Worm (Caenorhabditis elegans) whole organism, L4 larva: ENCODE measurements around the gene nspc-15.

ENCODE experiments used
- F10B5.3 ChIP-seq: sonication (generic microtip); optimal IDR thresholded peaks from 2 replicates; lab custom pipeline; 2016; ENCODE audit warnings: mild to moderate bottlenecking, missing genetic modification characterization, missing compliant biosample characterization
- F26F4.8 ChIP-seq: fragments of 200-800 bp; sonication (Bioruptor generic); conservative IDR thresholded peaks from 2 replicates; pipeline ENCODE4 v1.3.6; 2022; ENCODE audit warnings: missing genetic modification characterization, missing compliant biosample characterization
- F44E2.7 ChIP-seq: fragments of 200-800 bp; sonication (Bioruptor generic); IDR thresholded peaks from 2 replicates; pipeline ENCODE4 v2.1.2; 2022; ENCODE audit warnings: missing genetic modification characterization, missing compliant biosample characterization
- F49E8.2 ChIP-seq: sonication (generic microtip); optimal IDR thresholded peaks from 2 replicates; lab custom pipeline; 2016; ENCODE audit warnings: missing compliant biosample characterization, mild to moderate bottlenecking, missing genetic modification characterization, borderline replicate concordance
- R02D3.7 ChIP-seq: fragments of 150-350 bp; sonication (generic microtip); optimal IDR thresholded peaks from 3 replicates; lab custom pipeline; 2014; ENCODE audit warnings: missing biosample characterization, missing genetic modification characterization
- T20F7.1 ChIP-seq: fragments of 200-800 bp; sonication (Bioruptor generic); optimal IDR thresholded peaks from 2 replicates; lab custom pipeline; 2018; ENCODE audit warnings: mild to moderate bottlenecking, missing genetic modification characterization, missing compliant biosample characterization
- T26A8.4 ChIP-seq: fragments of 200-800 bp; sonication (Bioruptor generic); IDR thresholded peaks from 2 replicates; pipeline ENCODE4 v1.3.6; 2022; ENCODE audit warnings: missing genetic modification characterization, missing compliant biosample characterization
- Y48G9A.11 ChIP-seq: fragments of 200-800 bp; sonication (Bioruptor generic); IDR thresholded peaks from 2 replicates; pipeline ENCODE4 v1.3.6; 2022; ENCODE audit warnings: missing genetic modification reagents, missing genetic modification characterization, missing compliant biosample characterization
- Y5F2A.4 ChIP-seq: fragments of 200-800 bp; sonication (Bioruptor generic); optimal IDR thresholded peaks from 2 replicates; lab custom pipeline; 2018; ENCODE audit warnings: mild to moderate bottlenecking, missing genetic modification characterization, missing compliant biosample characterization
- Y75B8A.6 ChIP-seq: fragments of 200-800 bp; sonication (Bioruptor generic); IDR thresholded peaks from 2 replicates; pipeline ENCODE4 v1.3.6; 2022; ENCODE audit warnings: missing genetic modification reagents, missing genetic modification characterization, missing compliant biosample characterization
- ZK546.5 ChIP-seq, 2 experiments: sonication (generic microtip); optimal IDR thresholded peaks; 2 replicates each; lab custom pipeline; 2017; ENCODE audit warnings: missing biosample characterization in 2 of 2, missing genetic modification characterization in 2 of 2
- aha-1 ChIP-seq: fragments of 150-350 bp; peaks from one replicate; lab custom pipeline; 2014; ENCODE audit warnings: missing biosample characterization, missing genetic modification characterization
- arid-1 ChIP-seq: fragments of 200-800 bp; sonication (Bioruptor generic); conservative IDR thresholded peaks from 2 replicates; pipeline ENCODE4 v1.3.6; 2022; ENCODE audit warnings: missing genetic modification reagents, missing genetic modification characterization, missing compliant biosample characterization
- attf-4 ChIP-seq: sonication (generic microtip); optimal IDR thresholded peaks from 3 replicates; lab custom pipeline; 2017; ENCODE audit warnings: missing biosample characterization, missing genetic modification characterization
- ceh-44 ChIP-seq: fragments of 200-800 bp; sonication (Bioruptor generic); IDR thresholded peaks from 2 replicates; pipeline ENCODE4 v1.3.6; 2022; ENCODE audit warnings: missing genetic modification reagents, missing genetic modification characterization, missing compliant biosample characterization
- ceh-62 ChIP-seq: sonication (generic microtip); optimal IDR thresholded peaks from 2 replicates; lab custom pipeline; 2017; ENCODE audit warnings: missing biosample characterization, missing genetic modification characterization
- cey-2 ChIP-seq: sonication (generic microtip); optimal IDR thresholded peaks from 3 replicates; lab custom pipeline; 2017; ENCODE audit warnings: missing genetic modification characterization, mild to moderate bottlenecking, missing compliant biosample characterization, antibody characterized with exemption, borderline replicate concordance; ENCODE audit not compliant: insufficient read depth
- dmd-6 ChIP-seq: fragments of 200-800 bp; sonication (Bioruptor generic); IDR thresholded peaks from 2 replicates; pipeline ENCODE4 v1.3.6; 2022; ENCODE audit warnings: missing genetic modification reagents, missing genetic modification characterization, missing compliant biosample characterization
- dmd-8 ChIP-seq: fragments of 200-800 bp; sonication (Bioruptor generic); IDR thresholded peaks from 2 replicates; pipeline ENCODE4 v1.3.6; 2022; ENCODE audit warnings: missing genetic modification characterization, missing compliant biosample characterization
- dmd-9 ChIP-seq: fragments of 200-800 bp; sonication (Bioruptor generic); IDR thresholded peaks from 2 replicates; pipeline ENCODE4 v1.3.6; 2022; ENCODE audit warnings: missing genetic modification reagents, missing genetic modification characterization, missing compliant biosample characterization
- fos-1 ChIP-seq: fragments of 150-350 bp; optimal IDR thresholded peaks from 2 replicates; lab custom pipeline; 2014; ENCODE audit warnings: missing biosample characterization, missing genetic modification characterization
- gei-8 ChIP-seq: fragments of 200-800 bp; sonication (Bioruptor generic); optimal IDR thresholded peaks from 2 replicates; lab custom pipeline; 2018; ENCODE audit warnings: mild to moderate bottlenecking, missing genetic modification characterization, missing compliant biosample characterization
- hif-1 ChIP-seq, 2 experiments: sonication (generic microtip); optimal IDR thresholded peaks; 2 replicates each; lab custom pipeline; 2016 to 2017; ENCODE audit warnings: missing compliant biosample characterization in 2 of 2, missing genetic modification characterization in 2 of 2, missing genetic modification reagents in 2 of 2, missing genotype in 2 of 2, mild to moderate bottlenecking in 1 of 2
- hlh-11 ChIP-seq: fragments of 200-800 bp; sonication (Bioruptor generic); optimal IDR thresholded peaks from 2 replicates; lab custom pipeline; 2018; ENCODE audit warnings: mild to moderate bottlenecking, missing genetic modification characterization, missing compliant biosample characterization
- hlh-30 ChIP-seq: sonication (generic microtip); optimal IDR thresholded peaks from 2 replicates; lab custom pipeline; 2017; ENCODE audit warnings: antibody characterized with exemption, mild to moderate bottlenecking, missing genetic modification characterization, missing compliant biosample characterization; ENCODE audit not compliant: insufficient read depth
- hmg-1.1 ChIP-seq: fragments of 200-800 bp; sonication (Bioruptor generic); IDR thresholded peaks from 2 replicates; pipeline ENCODE4 v1.3.6; 2022; ENCODE audit warnings: missing genetic modification reagents, missing genetic modification characterization, missing compliant biosample characterization
- jun-1 ChIP-seq: fragments of 150-350 bp; optimal IDR thresholded peaks from 2 replicates; lab custom pipeline; 2014; ENCODE audit warnings: missing biosample characterization, missing genetic modification reagents, missing genetic modification characterization
- lin-1 ChIP-seq: fragments of 200-800 bp; sonication (Bioruptor generic); IDR thresholded peaks from 2 replicates; pipeline ENCODE4 v1.3.6; 2022; ENCODE audit warnings: missing genetic modification reagents, missing genetic modification characterization, missing compliant biosample characterization
- lin-15B ChIP-seq: fragments of 150-350 bp; sonication (generic microtip); optimal IDR thresholded peaks from 3 replicates; lab custom pipeline; 2014; ENCODE audit warnings: missing biosample characterization, missing genetic modification characterization
- lin-38 ChIP-seq: fragments of 200-800 bp; sonication (Bioruptor generic); IDR thresholded peaks from 2 replicates; pipeline ENCODE4 v1.3.6; 2022; ENCODE audit warnings: missing genetic modification reagents, missing genetic modification characterization, missing compliant biosample characterization
- lin-39 ChIP-seq: fragments of 150-350 bp; optimal IDR thresholded peaks from 2 replicates; lab custom pipeline; 2014; ENCODE audit warnings: missing biosample characterization, missing genetic modification reagents, missing genetic modification characterization
- lir-3 ChIP-seq: sonication (generic microtip); optimal IDR thresholded peaks from 2 replicates; lab custom pipeline; 2016; ENCODE audit warnings: mild to moderate bottlenecking, missing genetic modification characterization, missing compliant biosample characterization
- lsy-2 ChIP-seq, 2 experiments: fragments of 150-350 bp in 1 of 2; sonication (generic microtip) in 1 of 2; optimal IDR thresholded peaks; 2 replicates each; lab custom pipeline; 2014 to 2017; ENCODE audit warnings: missing biosample characterization in 2 of 2, missing genetic modification characterization in 2 of 2
- madf-9 ChIP-seq: fragments of 200-800 bp; sonication (Bioruptor generic); conservative IDR thresholded peaks from 2 replicates; pipeline ENCODE4 v1.3.6; 2022; ENCODE audit warnings: missing genetic modification reagents, missing genetic modification characterization, missing compliant biosample characterization
- mes-2 ChIP-seq: sonication (generic microtip); optimal IDR thresholded peaks from 2 replicates; lab custom pipeline; 2016; ENCODE audit warnings: missing genotype, mild to moderate bottlenecking, missing genetic modification characterization, missing compliant biosample characterization; ENCODE audit not compliant: poor library complexity, severe bottlenecking
- nhr-102 ChIP-seq: sonication (generic microtip); optimal IDR thresholded peaks from 2 replicates; lab custom pipeline; 2016; ENCODE audit warnings: mild to moderate bottlenecking, missing genetic modification characterization, moderate library complexity, missing compliant biosample characterization
- nhr-25 ChIP-seq: sonication (generic microtip); optimal IDR thresholded peaks from 2 replicates; lab custom pipeline; 2017; ENCODE audit warnings: missing genetic modification characterization, mild to moderate bottlenecking, missing compliant biosample characterization, antibody characterized with exemption, moderate library complexity, borderline replicate concordance; ENCODE audit not compliant: insufficient read depth
- nhr-28 ChIP-seq: fragments of 150-350 bp; optimal IDR thresholded peaks from 2 replicates; lab custom pipeline; 2014; ENCODE audit warnings: missing biosample characterization, missing genetic modification characterization
- nhr-42 ChIP-seq: fragments of 200-800 bp; sonication (Bioruptor generic); IDR thresholded peaks from 2 replicates; pipeline ENCODE4 v1.3.6; 2022; ENCODE audit warnings: missing genetic modification characterization, missing compliant biosample characterization
- nhr-76 ChIP-seq: fragments of 150-350 bp; optimal IDR thresholded peaks from 2 replicates; lab custom pipeline; 2014; ENCODE audit warnings: missing biosample characterization, missing genetic modification characterization
- pqm-1 ChIP-seq: sonication (generic microtip); optimal IDR thresholded peaks from 2 replicates; lab custom pipeline; 2017; ENCODE audit warnings: missing biosample characterization, missing genetic modification characterization
- saeg-2 ChIP-seq: fragments of 200-800 bp; sonication (Bioruptor generic); IDR thresholded peaks from 2 replicates; pipeline ENCODE4 v1.3.6; 2022; ENCODE audit warnings: missing genetic modification reagents, missing genetic modification characterization, missing compliant biosample characterization
- sdz-12 ChIP-seq: fragments of 200-800 bp; sonication (Bioruptor generic); optimal IDR thresholded peaks from 2 replicates; lab custom pipeline; 2018; ENCODE audit warnings: mild to moderate bottlenecking, missing genetic modification characterization, missing compliant biosample characterization
- spr-3 ChIP-seq: fragments of 200-800 bp; sonication (Bioruptor generic); optimal IDR thresholded peaks from 2 replicates; lab custom pipeline; 2018; ENCODE audit warnings: mild to moderate bottlenecking, missing genetic modification characterization, missing compliant biosample characterization
- tra-1 ChIP-seq: fragments of 200-800 bp; sonication (Bioruptor generic); IDR thresholded peaks from 2 replicates; pipeline ENCODE4 v1.3.6; 2022; ENCODE audit warnings: missing genetic modification reagents, missing genetic modification characterization, missing compliant biosample characterization
- unc-130 ChIP-seq: sonication (generic microtip); optimal IDR thresholded peaks from 2 replicates; lab custom pipeline; 2016; ENCODE audit warnings: missing genetic modification reagents, missing genetic modification characterization, missing compliant biosample characterization
- zag-1 ChIP-seq: fragments of 150-350 bp; optimal IDR thresholded peaks from 2 replicates; lab custom pipeline; 2014; ENCODE audit warnings: missing biosample characterization, missing genetic modification characterization
- zip-11 ChIP-seq: fragments of 200-800 bp; sonication (Bioruptor generic); IDR thresholded peaks from 2 replicates; pipeline ENCODE4 v1.3.6; 2022; ENCODE audit warnings: missing genetic modification characterization, missing compliant biosample characterization
- zip-2 ChIP-seq: fragments of 150-350 bp; optimal IDR thresholded peaks from 2 replicates; lab custom pipeline; 2014; ENCODE audit warnings: missing biosample characterization, missing genetic modification characterization
- ztf-11 ChIP-seq: fragments of 150-350 bp; optimal IDR thresholded peaks from 2 replicates; lab custom pipeline; 2014; ENCODE audit warnings: missing biosample characterization, missing genetic modification characterization
- ztf-7 ChIP-seq: fragments of 150-350 bp; optimal IDR thresholded peaks from 2 replicates; lab custom pipeline; 2014; ENCODE audit warnings: missing biosample characterization, missing genetic modification characterization

The nspc-15 gene

ce11 chrX:12367498-12367897 lies 7.0 kb downstream of the nspc-15 start:
- TF ChIP-seq fos-1 (no peak), hlh-30 (tag; lab: Kevin White, UChicago) (peak; percentile 49), lir-3 (no peak), nhr-76 (no peak), lin-15B (no peak), ZK546.5 (tag; optimal IDR thresholded peaks at IDR 0.05; lab: Kevin White, UChicago) (no peak), Y48G9A.11 (peak; percentile 43; the same call in 1 of the 2 replicates), lin-39 (tag; lab: Kevin White, UChicago) (no peak), zip-11 (GFP tag; lab: Robert Waterston, UW) (no peak), ceh-44 (GFP tag; lab: Robert Waterston, UW) (no peak; the same call in 1 of the 2 replicates), F44E2.7 (no peak), ztf-7 (tag; lab: Kevin White, UChicago) (peak; percentile 59), F49E8.2 (tag; lab: Kevin White, UChicago) (no peak), attf-4 (tag; lab: Kevin White, UChicago) (no peak), nhr-42 (GFP tag; lab: Robert Waterston, UW) (0 out of 2 replicates have a peak, but pooled peaks have one; percentile 41), T26A8.4 (GFP tag; lab: Robert Waterston, UW) (no peak; the same call in 1 of the 2 replicates), ceh-62 (no peak), dmd-6 (GFP tag; lab: Robert Waterston, UW) (peak; percentile 55), nhr-28 (tag; lab: Kevin White, UChicago) (no peak), F26F4.8 (no peak), gei-8 (GFP tag; lab: Kevin White, UChicago) (peak; percentile 0), zip-2 (tag; lab: Kevin White, UChicago) (no peak), lin-1 (GFP tag; lab: Robert Waterston, UW) (peak; percentile 53; the same call in 1 of the 2 replicates), spr-3 (GFP tag; lab: Kevin White, UChicago) (no peak), nhr-25 (tag; lab: Kevin White, UChicago) (no peak), unc-130 (GFP tag; lab: Kevin White, UChicago) (no peak), zag-1 (no peak), mes-2 (tag; lab: Kevin White, UChicago) (peak; percentile 81), sdz-12 (GFP tag; lab: Kevin White, UChicago) (no peak), F10B5.3 (tag; lab: Kevin White, UChicago) (no peak), lin-38 (GFP tag; lab: Robert Waterston, UW) (no peak), saeg-2 (GFP tag; lab: Robert Waterston, UW) (no peak), aha-1 (tag; lab: Kevin White, UChicago) (peak; percentile 94), hif-1 (tag; optimal IDR thresholded peaks at IDR 0.05; lab: Kevin White, UChicago) (peak in 1 of 2 experiments; percentile 27), T20F7.1 (no peak), tra-1 (peak; percentile 24; the same call in 1 of the 2 replicates), dmd-9 (peak; percentile 60; the same call in 1 of the 2 replicates), Y5F2A.4 (no peak), dmd-8 (GFP tag; lab: Robert Waterston, UW) (peak; percentile 64; the same call in 1 of the 2 replicates), pqm-1 (tag; lab: Kevin White, UChicago) (no peak), jun-1 (tag; lab: Kevin White, UChicago) (no peak), nhr-102 (tag; lab: Kevin White, UChicago) (no peak), hlh-11 (peak; percentile 53), lsy-2 (tag; optimal IDR thresholded peaks at IDR 0.05; lab: Kevin White, UChicago) (no peak), ztf-11 (tag; lab: Kevin White, UChicago) (no peak), Y75B8A.6 (no peak), R02D3.7 (no peak), cey-2 (no peak), arid-1 (GFP tag; lab: Robert Waterston, UW) (peak; percentile 73), madf-9 (GFP tag; lab: Robert Waterston, UW) (peak; percentile 55; the same call in 1 of the 2 replicates), hmg-1.1 (GFP tag; lab: Robert Waterston, UW) (peak; percentile 90)
